Worm (Caenorhabditis elegans) whole organism, mixed stage, embryonic: ENCODE data around the gene srw-122.

Experiments used
- drap-1 ChIP-seq: fragments of 200-800 bp; sonication (Bioruptor generic); optimal IDR thresholded peaks from 3 replicates; lab custom pipeline; 2018; ENCODE audit warnings: mild to moderate bottlenecking, missing genetic modification characterization, missing compliant biosample characterization
- elt-1 ChIP-seq: sonication (generic microtip); optimal IDR thresholded peaks from 2 replicates; lab custom pipeline; 2017; ENCODE audit warnings: missing genetic modification characterization, mild to moderate bottlenecking, missing compliant biosample characterization, antibody characterized with exemption, moderate library complexity, borderline replicate concordance; ENCODE audit not compliant: insufficient read depth
- lsy-2 ChIP-seq: fragments of 150-350 bp; optimal IDR thresholded peaks from 2 replicates; lab custom pipeline; 2014; ENCODE audit warnings: missing biosample characterization, missing genetic modification characterization
- mep-1 ChIP-seq: fragments of 150-350 bp; optimal IDR thresholded peaks from 2 replicates; lab custom pipeline; 2017; ENCODE audit warnings: missing biosample characterization, missing genetic modification reagents, missing genetic modification characterization, inconsistent platforms
- nhr-28 ChIP-seq: fragments of 150-350 bp; optimal IDR thresholded peaks from 2 replicates; lab custom pipeline; 2014; ENCODE audit warnings: missing biosample characterization, missing genetic modification characterization
- snpc-4 ChIP-seq: fragments of 150-350 bp; optimal IDR thresholded peaks from 2 replicates; lab custom pipeline; 2014; ENCODE audit warnings: missing biosample characterization, missing genetic modification characterization

DNA sequence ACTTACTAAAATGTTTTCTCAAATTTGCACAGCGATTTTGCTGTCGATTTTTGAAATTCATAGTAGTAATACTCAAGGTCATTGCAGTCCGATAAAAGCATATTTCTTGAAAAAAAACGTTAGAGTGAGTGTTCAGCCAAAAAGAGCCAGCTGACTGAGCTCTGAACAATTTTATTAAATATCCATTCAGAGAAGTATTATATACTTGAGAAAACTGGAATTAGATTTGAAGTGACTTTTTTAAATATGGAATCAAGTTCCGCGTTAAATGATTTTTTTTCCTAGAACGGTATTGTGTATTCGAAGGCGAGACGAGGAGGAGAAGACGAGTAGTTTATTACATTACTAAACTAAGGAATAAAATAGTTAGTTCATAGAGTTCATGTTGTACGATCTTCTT is 39.5 kb upstream of the srw-122 start, which contains the start of gene srw-121:
- TF ChIP-seq snpc-4 (no peak), lsy-2 (tag; lab: Kevin White, UChicago) (no peak), elt-1 (no peak), nhr-28 (tag; lab: Kevin White, UChicago) (no peak), mep-1 (tag; lab: Kevin White, UChicago) (no peak), drap-1 (GFP tag; lab: Kevin White, UChicago) (no peak)
